Worm (Caenorhabditis elegans) whole organism, L1 larva: Measurements from ENCODE around the gene cct-2.
A peak's percentile ranks its signal among the peaks of the same experiment; 100 is the strongest.

Experiments
- C04F5.9 ChIP-seq: sonication (generic microtip); optimal IDR thresholded peaks from 2 replicates; lab custom pipeline; 2016; ENCODE audit warnings: missing genetic modification characterization, missing compliant biosample characterization
- Y116A8C.19 ChIP-seq: sonication (generic microtip); optimal IDR thresholded peaks from 2 replicates; lab custom pipeline; 2016; ENCODE audit warnings: missing compliant biosample characterization, missing genetic modification characterization, borderline replicate concordance
- aha-1 ChIP-seq: fragments of 150-350 bp; optimal IDR thresholded peaks from 2 replicates; lab custom pipeline; 2014; ENCODE audit warnings: missing biosample characterization, missing genetic modification characterization
- aly-2 ChIP-seq: fragments of 150-350 bp; optimal IDR thresholded peaks from 2 replicates; lab custom pipeline; 2014; ENCODE audit warnings: missing biosample characterization, missing genetic modification characterization
- ceh-63 ChIP-seq: fragments of 200-800 bp; sonication (Bioruptor generic); optimal IDR thresholded peaks from 2 replicates; lab custom pipeline; 2018; ENCODE audit warnings: mild to moderate bottlenecking, missing genetic modification characterization, missing compliant biosample characterization
- ceh-82 ChIP-seq, 3 experiments: fragments of 150-350 bp in 1 of 3; sonication (generic microtip) in 2 of 3; optimal IDR thresholded peaks; 2 replicates each; lab custom pipeline; 2014 to 2017; ENCODE audit warnings: missing biosample characterization in 3 of 3, missing genetic modification characterization in 3 of 3
- efl-1 ChIP-seq, 4 experiments: fragments of 150-350 bp; optimal IDR thresholded peaks in 3 of 4; peaks in 1 of 4; 1 replicate in 1 of 4; 2 replicates in 3 of 4; lab custom pipeline; 2014; ENCODE audit warnings: missing biosample characterization in 2 of 4, missing genetic modification characterization in 2 of 4, missing genetic modification reagents in 2 of 4
- egl-13 ChIP-seq: sonication (generic microtip); optimal IDR thresholded peaks from 2 replicates; lab custom pipeline; 2016; ENCODE audit warnings: missing genotype, missing genetic modification reagents, missing genetic modification characterization, missing compliant biosample characterization
- elt-2 ChIP-seq: sonication (generic microtip); optimal IDR thresholded peaks from 2 replicates; lab custom pipeline; 2016; ENCODE audit warnings: missing genetic modification characterization, mild to moderate bottlenecking, inconsistent platforms, missing compliant biosample characterization, missing genetic modification reagents
- elt-3 ChIP-seq, 6 experiments: fragments of 150-350 bp in 1 of 6; sonication (generic microtip); optimal IDR thresholded peaks; 2 replicates each; lab custom pipeline; 2017 to 2018; ENCODE audit warnings: missing biosample characterization in 6 of 6, missing genetic modification characterization in 6 of 6, inconsistent platforms in 1 of 6
- ets-5 ChIP-seq: fragments of 200-800 bp; sonication (Bioruptor generic); IDR thresholded peaks from 2 replicates; pipeline ENCODE4 v1.3.6; 2022; ENCODE audit warnings: missing genetic modification characterization, missing compliant biosample characterization
- fkh-10 ChIP-seq: sonication (generic microtip); optimal IDR thresholded peaks from 2 replicates; lab custom pipeline; 2017; ENCODE audit warnings: missing biosample characterization, missing genetic modification reagents, missing genetic modification characterization
- fkh-4 ChIP-seq: sonication (generic microtip); optimal IDR thresholded peaks from 2 replicates; lab custom pipeline; 2016; ENCODE audit warnings: missing compliant biosample characterization, missing genetic modification characterization, borderline replicate concordance
- fos-1 ChIP-seq: fragments of 150-350 bp; optimal IDR thresholded peaks from 2 replicates; lab custom pipeline; 2014; ENCODE audit warnings: missing biosample characterization, missing genetic modification characterization
- hpl-2 ChIP-seq: fragments of 150-350 bp; optimal IDR thresholded peaks from 2 replicates; lab custom pipeline; 2014; ENCODE audit warnings: missing biosample characterization, missing genetic modification reagents, missing genetic modification characterization
- isw-1 ChIP-seq: fragments of 200-800 bp; sonication (Bioruptor generic); IDR thresholded peaks from 2 replicates; pipeline ENCODE4 v1.3.6; 2022; ENCODE audit warnings: missing genetic modification characterization, missing compliant biosample characterization
- jun-1 ChIP-seq: fragments of 150-350 bp; optimal IDR thresholded peaks from 2 replicates; lab custom pipeline; 2014; ENCODE audit warnings: missing biosample characterization, missing genetic modification reagents, missing genetic modification characterization
- lin-13 ChIP-seq: fragments of 150-350 bp; optimal IDR thresholded peaks from 2 replicates; lab custom pipeline; 2014; ENCODE audit warnings: missing biosample characterization, missing genetic modification reagents, missing genetic modification characterization
- lin-14 ChIP-seq: fragments of 200-800 bp; sonication (Bioruptor generic); optimal IDR thresholded peaks from 2 replicates; lab custom pipeline; 2018; ENCODE audit warnings: mild to moderate bottlenecking, missing genetic modification characterization, moderate library complexity, missing compliant biosample characterization
- lin-39 ChIP-seq: fragments of 150-350 bp; optimal IDR thresholded peaks from 2 replicates; lab custom pipeline; 2014; ENCODE audit warnings: missing biosample characterization, missing genetic modification reagents, missing genetic modification characterization
- mep-1 ChIP-seq: fragments of 150-350 bp; optimal IDR thresholded peaks from 2 replicates; lab custom pipeline; 2014; ENCODE audit warnings: missing biosample characterization, missing genetic modification characterization
- nhr-11 ChIP-seq: fragments of 150-350 bp; optimal IDR thresholded peaks from 2 replicates; lab custom pipeline; 2014; ENCODE audit warnings: missing biosample characterization, missing genetic modification characterization
- nhr-12 ChIP-seq: sonication (generic microtip); optimal IDR thresholded peaks from 2 replicates; lab custom pipeline; 2017; ENCODE audit warnings: missing biosample characterization, missing genetic modification characterization
- nhr-237 ChIP-seq: fragments of 150-350 bp; optimal IDR thresholded peaks from 2 replicates; lab custom pipeline; 2014; ENCODE audit warnings: missing biosample characterization, missing genetic modification characterization
- nhr-28 ChIP-seq: fragments of 150-350 bp; optimal IDR thresholded peaks from 2 replicates; lab custom pipeline; 2014; ENCODE audit warnings: missing biosample characterization, missing genetic modification characterization
- nhr-71 ChIP-seq: sonication (generic microtip); optimal IDR thresholded peaks from 2 replicates; lab custom pipeline; 2016; ENCODE audit warnings: mild to moderate bottlenecking, missing genetic modification characterization, moderate library complexity, missing compliant biosample characterization
- nhr-76 ChIP-seq: sonication (generic microtip); optimal IDR thresholded peaks from 2 replicates; lab custom pipeline; 2017; ENCODE audit warnings: missing biosample characterization, missing genetic modification characterization
- nhr-90 ChIP-seq: sonication (generic microtip); optimal IDR thresholded peaks from 2 replicates; lab custom pipeline; 2016; ENCODE audit warnings: mild to moderate bottlenecking, missing genetic modification characterization, missing compliant biosample characterization; ENCODE audit not compliant: poor library complexity
- pag-3 ChIP-seq: sonication (generic microtip); optimal IDR thresholded peaks from 2 replicates; lab custom pipeline; 2017; ENCODE audit warnings: missing genetic modification characterization, mild to moderate bottlenecking, missing compliant biosample characterization, antibody characterized with exemption, borderline replicate concordance; ENCODE audit not compliant: insufficient read depth
- pqm-1 ChIP-seq: sonication (generic microtip); optimal IDR thresholded peaks from 3 replicates; lab custom pipeline; 2017; ENCODE audit warnings: missing biosample characterization, missing genetic modification characterization
- rnt-1 ChIP-seq: sonication (generic microtip); optimal IDR thresholded peaks from 2 replicates; lab custom pipeline; 2016; ENCODE audit warnings: mild to moderate bottlenecking, missing genetic modification characterization, moderate library complexity, missing compliant biosample characterization
- skn-1 ChIP-seq: fragments of 150-350 bp; optimal IDR thresholded peaks from 2 replicates; lab custom pipeline; 2014; ENCODE audit warnings: missing biosample characterization, missing genetic modification characterization
- snpc-4 ChIP-seq: fragments of 150-350 bp; optimal IDR thresholded peaks from 2 replicates; lab custom pipeline; 2014; ENCODE audit warnings: missing biosample characterization, missing genetic modification characterization
- sup-37 ChIP-seq: fragments of 200-800 bp; sonication (Bioruptor generic); optimal IDR thresholded peaks from 2 replicates; lab custom pipeline; 2018; ENCODE audit warnings: mild to moderate bottlenecking, missing genetic modification characterization, missing compliant biosample characterization
- tbx-2 ChIP-seq: sonication (generic microtip); optimal IDR thresholded peaks from 2 replicates; lab custom pipeline; 2016; ENCODE audit warnings: missing genetic modification characterization, missing compliant biosample characterization
- unc-130 ChIP-seq: fragments of 150-350 bp; optimal IDR thresholded peaks from 2 replicates; lab custom pipeline; 2017; ENCODE audit warnings: missing biosample characterization, missing genetic modification characterization, inconsistent platforms
- unc-30 ChIP-seq: sonication (generic microtip); optimal IDR thresholded peaks from 2 replicates; lab custom pipeline; 2017; ENCODE audit warnings: missing biosample characterization, missing genetic modification characterization
- unc-62 ChIP-seq: fragments of 150-350 bp; optimal IDR thresholded peaks from 2 replicates; lab custom pipeline; 2014; ENCODE audit warnings: missing biosample characterization, missing genetic modification reagents, missing genetic modification characterization
- unc-98 ChIP-seq: fragments of 200-800 bp; sonication (Bioruptor generic); IDR thresholded peaks from 2 replicates; pipeline ENCODE4 v1.3.6; 2022; ENCODE audit warnings: missing genetic modification characterization, missing compliant biosample characterization
- vab-15 ChIP-seq: sonication (generic microtip); optimal IDR thresholded peaks from 2 replicates; lab custom pipeline; 2017; ENCODE audit warnings: missing genotype, mild to moderate bottlenecking, missing genetic modification characterization, missing compliant biosample characterization
- xbp-1 ChIP-seq: sonication (generic microtip); optimal IDR thresholded peaks from 2 replicates; lab custom pipeline; 2016; ENCODE audit warnings: missing genetic modification characterization, missing compliant biosample characterization
- zag-1 ChIP-seq: fragments of 150-350 bp; optimal IDR thresholded peaks from 2 replicates; lab custom pipeline; 2014; ENCODE audit warnings: missing biosample characterization, missing genetic modification characterization
- zip-4 ChIP-seq: fragments of 200-800 bp; sonication (Bioruptor generic); optimal IDR thresholded peaks from 2 replicates; lab custom pipeline; 2018; ENCODE audit warnings: mild to moderate bottlenecking, missing genetic modification characterization, moderate library complexity, missing compliant biosample characterization
- ztf-11 ChIP-seq, 2 experiments: sonication (generic microtip); optimal IDR thresholded peaks; 2 replicates each; lab custom pipeline; 2016 to 2017; ENCODE audit warnings: missing genetic modification characterization in 2 of 2, missing biosample characterization in 1 of 2, missing compliant biosample characterization in 1 of 2

The cct-2 gene

DNA sequence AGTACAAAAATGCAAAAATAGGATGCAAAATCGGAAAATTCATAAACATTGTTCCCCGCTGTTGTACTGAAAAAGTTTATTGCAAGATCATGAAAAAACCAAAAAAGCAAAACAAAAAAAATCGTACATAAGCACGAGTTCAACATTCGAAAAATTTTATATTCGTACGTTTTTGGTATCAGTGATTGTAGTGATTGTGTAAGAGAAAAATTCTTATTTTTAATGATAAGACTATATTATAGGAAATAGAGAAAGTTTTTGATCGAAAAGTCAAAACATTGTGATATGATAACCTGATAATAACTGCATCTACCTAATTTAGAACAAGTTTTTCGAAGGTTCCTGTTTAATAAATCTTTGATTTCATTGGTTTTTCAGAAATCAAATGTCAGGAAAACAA lies 10.2 kb upstream of the cct-2 start:
- TF ChIP-seq snpc-4 (no peak), elt-3 (tag; optimal IDR thresholded peaks at IDR 0.05; lab: Kevin White, UChicago) (peak in 1 of 6 experiments; percentile 28), elt-2 (tag; lab: Kevin White, UChicago) (peak; percentile 1)

DNA sequence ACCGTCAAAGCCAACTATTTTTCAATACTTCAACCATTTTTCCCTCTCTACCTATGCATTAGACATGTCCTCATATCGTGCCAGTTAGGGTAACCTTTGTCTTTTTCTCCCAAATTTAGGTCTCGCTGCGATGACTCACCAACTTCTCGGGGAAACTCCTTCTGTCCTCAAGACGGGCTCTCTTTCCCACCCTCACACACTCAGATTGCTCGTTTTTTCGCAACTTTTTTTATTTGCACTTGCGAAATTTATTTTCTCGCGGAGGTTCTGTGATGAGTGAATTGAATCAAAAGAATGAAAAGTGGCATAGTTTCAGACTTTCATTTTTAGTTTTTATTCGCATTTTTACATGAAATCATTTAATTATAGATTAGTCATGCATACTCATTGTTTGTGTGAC lies 7.2 kb upstream of the cct-2 start:
- TF ChIP-seq hpl-2 (GFP tag; lab: Kevin White, UChicago) (no peak), lin-39 (no peak), xbp-1 (no peak), lin-14 (GFP tag; lab: Kevin White, UChicago) (peak; percentile 31), egl-13 (tag; lab: Kevin White, UChicago) (no peak), pqm-1 (no peak), nhr-12 (no peak), zip-4 (no peak), fos-1 (tag; lab: Kevin White, UChicago) (peak; percentile 48), fkh-10 (GFP tag; lab: Kevin White, UChicago) (no peak), nhr-71 (no peak), nhr-11 (no peak), Y116A8C.19 (tag; lab: Kevin White, UChicago) (no peak), skn-1 (peak; percentile 26)

DNA sequence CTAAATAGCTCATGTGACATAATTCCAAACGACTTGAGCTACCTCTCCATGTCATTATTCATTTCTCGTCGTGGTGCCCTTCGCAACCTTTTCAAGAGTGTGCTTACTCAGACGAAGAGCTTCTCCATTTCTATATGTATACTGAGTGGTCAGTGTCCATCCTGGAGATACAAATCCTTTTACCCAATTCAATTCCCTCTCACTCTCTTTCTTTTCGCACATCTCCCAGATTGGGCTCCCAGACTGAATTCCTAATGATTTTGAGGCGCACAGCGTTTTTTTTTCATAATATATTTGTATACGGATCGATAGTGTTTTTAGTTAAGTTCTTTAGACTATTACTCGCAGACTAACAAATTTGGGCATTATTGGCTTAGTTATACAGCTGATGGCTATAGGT lies 6.6 kb upstream of the cct-2 start:
- TF ChIP-seq lin-14 (GFP tag; lab: Kevin White, UChicago) (peak; percentile 11), ztf-11 (tag; optimal IDR thresholded peaks at IDR 0.05; lab: Kevin White, UChicago) (no peak)
- TF ChIP-seq, all 84 proteins: peak for 1

DNA sequence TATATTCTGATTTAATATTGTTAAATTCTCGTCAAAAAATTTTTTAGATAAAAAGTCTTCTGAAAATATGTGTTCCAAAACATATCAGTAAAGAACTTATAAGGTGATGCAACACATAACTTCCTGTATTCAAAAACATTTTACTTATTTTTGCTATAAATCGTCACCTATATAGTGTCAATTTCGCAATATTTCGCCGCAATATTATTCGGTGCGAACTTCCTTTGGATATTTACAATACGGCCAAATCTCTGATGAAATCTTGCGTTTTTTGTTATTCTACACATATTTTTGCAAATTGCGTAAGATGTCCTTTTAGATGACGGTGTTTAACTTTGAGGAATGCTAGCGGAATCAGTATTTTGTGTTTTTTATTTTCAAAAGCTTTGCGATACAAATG lies 6.1 kb upstream of the cct-2 start:
- TF ChIP-seq unc-130 (tag; lab: Kevin White, UChicago): no peak
- no peak for TF ChIP-seq unc-98 (GFP tag; lab: Robert Waterston, UW)
- no peak for TF ChIP-seq lin-13 (GFP tag; lab: Kevin White, UChicago)
- TF ChIP-seq efl-1 (optimal IDR thresholded peaks at IDR 0.05; lab: Kevin White, UChicago): no peak
- TF ChIP-seq efl-1 (GFP tag; optimal IDR thresholded peaks at IDR 0.05 in 1 of 2; lab: Kevin White, UChicago): no peak
- TF ChIP-seq unc-30 (tag; lab: Kevin White, UChicago): no peak
- no peak for TF ChIP-seq pag-3 (tag; lab: Kevin White, UChicago)
- TF ChIP-seq jun-1 (tag; lab: Kevin White, UChicago): no peak
- TF ChIP-seq ets-5 (GFP tag; lab: Robert Waterston, UW): no peak
- TF ChIP-seq unc-62 (GFP tag; lab: Kevin White, UChicago): no peak
- no peak for TF ChIP-seq hpl-2 (GFP tag; lab: Kevin White, UChicago)
- no peak for TF ChIP-seq aly-2 (tag; lab: Kevin White, UChicago)

DNA sequence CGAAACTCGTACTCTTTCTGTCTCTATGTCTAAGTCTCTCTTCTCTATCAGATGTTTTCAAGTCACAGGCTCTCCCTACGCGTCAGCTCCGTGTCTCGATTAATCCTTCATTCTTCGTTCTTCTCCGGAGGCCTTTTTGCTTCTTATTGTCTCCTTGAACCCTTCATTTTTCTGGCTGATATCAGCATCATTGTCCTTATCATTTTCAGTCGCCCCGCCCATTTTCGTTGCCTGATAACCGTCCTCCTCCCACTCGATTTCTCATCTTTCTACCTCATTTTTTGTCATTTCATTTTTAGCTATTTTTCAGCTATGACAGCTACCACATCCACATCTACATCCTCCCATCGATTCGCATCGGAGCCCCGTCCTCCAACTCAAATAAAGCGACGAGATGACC lies 5.4 kb upstream of the cct-2 start, which contains the start of gene B0457.6:
Gene B0457.6, plus strand, starts transcription at position 284 of the 400 bp plus-strand sequence.
- TF ChIP-seq lin-14 (GFP tag; lab: Kevin White, UChicago): peak; percentile 6
- TF ChIP-seq zip-4: no peak
- peak; percentile 35 for TF ChIP-seq elt-2 (tag; lab: Kevin White, UChicago)
- no peak for TF ChIP-seq isw-1 (GFP tag; lab: Robert Waterston, UW)

DNA sequence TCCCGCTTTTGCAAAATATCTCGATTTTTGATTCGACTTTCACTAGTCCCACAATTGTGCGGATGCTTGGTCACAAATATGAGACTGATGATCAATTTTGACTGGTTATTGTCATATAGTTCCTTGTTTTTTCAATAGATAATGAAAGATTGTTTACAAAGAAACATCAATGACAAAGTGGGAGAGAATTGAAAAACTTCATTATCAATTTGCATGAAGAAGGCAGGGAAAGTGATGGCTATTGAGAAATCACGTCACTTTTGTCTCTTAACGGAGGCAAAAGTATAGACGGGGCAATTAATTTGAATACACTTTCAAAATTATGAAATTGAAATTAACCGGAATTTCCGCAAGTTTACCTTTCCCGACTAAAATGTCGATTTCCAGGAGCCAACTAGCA lies 4.4 kb upstream of the cct-2 start:
- TF ChIP-seq lin-14 (GFP tag; lab: Kevin White, UChicago) (no peak), nhr-237 (tag; lab: Kevin White, UChicago) (no peak), ceh-82 (tag; optimal IDR thresholded peaks at IDR 0.05; lab: Kevin White, UChicago) (no peak), aha-1 (tag; lab: Kevin White, UChicago) (no peak), ceh-63 (GFP tag; lab: Kevin White, UChicago) (no peak), sup-37 (GFP tag; lab: Kevin White, UChicago) (no peak), mep-1 (tag; lab: Kevin White, UChicago) (no peak), nhr-76 (tag; lab: Kevin White, UChicago) (no peak), nhr-28 (no peak), fkh-4 (tag; lab: Kevin White, UChicago) (no peak), isw-1 (GFP tag; lab: Robert Waterston, UW) (no peak), nhr-90 (no peak), tbx-2 (tag; lab: Kevin White, UChicago) (no peak), vab-15 (no peak), jun-1 (tag; lab: Kevin White, UChicago) (no peak), C04F5.9 (tag; lab: Kevin White, UChicago) (no peak), rnt-1 (tag; lab: Kevin White, UChicago) (no peak), fkh-10 (GFP tag; lab: Kevin White, UChicago) (no peak), zag-1 (tag; lab: Kevin White, UChicago) (no peak)
